Fruit fly (Drosophila melanogaster) whole organism, embryonic: ENCODE data around the gene CG32248.

Experiments
- Bteb2 ChIP-seq: fragments of 200-800 bp; sonication (Bioruptor generic); optimal IDR thresholded peaks from 2 replicates; lab custom pipeline; 2016; ENCODE audit warnings: missing biosample characterization, missing genetic modification characterization
- CG10274 ChIP-seq: fragments of 200-800 bp; sonication (Bioruptor generic); optimal IDR thresholded peaks from 3 replicates; lab custom pipeline; 2017; ENCODE audit warnings: missing biosample characterization, mild to moderate bottlenecking, missing genetic modification characterization
- CG13424 ChIP-seq: fragments of 200-800 bp; sonication (Bioruptor generic); optimal IDR thresholded peaks from 2 replicates; lab custom pipeline; 2019; ENCODE audit warnings: missing biosample characterization, mild to moderate bottlenecking, missing genetic modification characterization, moderate library complexity
- CG14667 ChIP-seq: fragments of 200-800 bp; sonication (Bioruptor generic); IDR thresholded peaks from 2 replicates; pipeline ENCODE4 v1.3.6; 2022; ENCODE audit warnings: missing biosample characterization, missing genetic modification characterization
- CG15073 ChIP-seq: fragments of 200-800 bp; sonication (Bioruptor generic); optimal IDR thresholded peaks from 2 replicates; lab custom pipeline; 2016; ENCODE audit warnings: missing biosample characterization, missing genetic modification characterization
- CG2129 ChIP-seq: fragments of 200-800 bp; sonication (Bioruptor generic); IDR thresholded peaks from 2 replicates; pipeline ENCODE4 v1.3.6; 2022; ENCODE audit warnings: missing biosample characterization, missing genetic modification characterization; ENCODE audit not compliant: partially characterized antibody
- CG2678 ChIP-seq: fragments of 200-800 bp; sonication (Bioruptor generic); optimal IDR thresholded peaks from 3 replicates; lab custom pipeline; 2019; ENCODE audit warnings: missing biosample characterization, mild to moderate bottlenecking, missing genetic modification characterization, moderate library complexity
- CG31441 ChIP-seq: fragments of 200-800 bp; sonication (Bioruptor generic); IDR thresholded peaks from 2 replicates; pipeline ENCODE4 v1.3.6; 2022; ENCODE audit warnings: missing biosample characterization, missing genetic modification characterization
- CG32772 ChIP-seq: fragments of 200-800 bp; sonication (Bioruptor generic); IDR thresholded peaks from 2 replicates; pipeline ENCODE4 v1.3.6; 2022; ENCODE audit warnings: missing biosample characterization, missing genetic modification characterization
- CG3838 ChIP-seq: fragments of 200-800 bp; sonication (Bioruptor generic); optimal IDR thresholded peaks from 3 replicates; lab custom pipeline; 2016; ENCODE audit warnings: missing biosample characterization, missing genetic modification characterization
- CG4360 ChIP-seq: fragments of 200-800 bp; sonication (Bioruptor generic); IDR thresholded peaks from 2 replicates; pipeline ENCODE4 v1.3.6; 2022; ENCODE audit warnings: missing biosample characterization, missing genetic modification characterization
- CG43689 ChIP-seq: fragments of 200-800 bp; sonication (Bioruptor generic); IDR thresholded peaks from 2 replicates; pipeline ENCODE4 v1.3.6; 2022; ENCODE audit warnings: missing biosample characterization, missing genetic modification characterization
- CG4404 ChIP-seq: fragments of 200-800 bp; sonication (Bioruptor generic); IDR thresholded peaks from 2 replicates; pipeline ENCODE4 v1.3.6; 2022; ENCODE audit warnings: missing biosample characterization, missing genetic modification characterization
- CG5180 ChIP-seq: fragments of 200-800 bp; sonication (Bioruptor generic); optimal IDR thresholded peaks from 3 replicates; lab custom pipeline; 2017; ENCODE audit warnings: missing biosample characterization, missing genetic modification characterization, mild to moderate bottlenecking, moderate library complexity, missing genetic modification reagents
- CG8765 ChIP-seq: fragments of 200-800 bp; sonication (Bioruptor generic); IDR thresholded peaks from 2 replicates; pipeline ENCODE4 v1.3.6; 2022; ENCODE audit warnings: missing biosample characterization, missing genetic modification characterization
- CG8924 ChIP-seq: fragments of 200-800 bp; optimal IDR thresholded peaks from 3 replicates; lab custom pipeline; 2019; ENCODE audit warnings: missing biosample characterization, mild to moderate bottlenecking, missing genetic modification characterization, moderate library complexity
- CG9727 ChIP-seq: fragments of 200-800 bp; sonication (Bioruptor generic); optimal IDR thresholded peaks from 3 replicates; lab custom pipeline; 2017; ENCODE audit warnings: missing biosample characterization, mild to moderate bottlenecking, missing genetic modification characterization
- CG9817 ChIP-seq: fragments of 200-800 bp; sonication (Bioruptor generic); optimal IDR thresholded peaks from 2 replicates; lab custom pipeline; 2018; ENCODE audit warnings: missing biosample characterization, mild to moderate bottlenecking, missing genetic modification characterization, moderate library complexity
- ERR ChIP-seq: fragments of 200-800 bp; sonication (Bioruptor generic); optimal IDR thresholded peaks from 2 replicates; lab custom pipeline; 2016; ENCODE audit warnings: missing biosample characterization, missing genetic modification characterization
- Gug ChIP-seq: fragments of 200-800 bp; sonication (Bioruptor generic); IDR thresholded peaks from 4 replicates; pipeline ENCODE4 v1.3.6; 2022; ENCODE audit warnings: missing biosample characterization, missing genetic modification characterization
- HmgZ ChIP-seq: fragments of 200-800 bp; sonication (Bioruptor generic); optimal IDR thresholded peaks from 2 replicates; lab custom pipeline; 2018; ENCODE audit warnings: missing biosample characterization, mild to moderate bottlenecking, missing genetic modification characterization
- Lpt ChIP-seq: fragments of >200 bp; optimal IDR thresholded peaks from 2 replicates; lab custom pipeline; 2018; ENCODE audit warnings: missing biosample characterization, missing genetic modification characterization
- MESR4 ChIP-seq: fragments of 200-800 bp; sonication (Bioruptor generic); optimal IDR thresholded peaks from 2 replicates; lab custom pipeline; 2018; ENCODE audit warnings: missing biosample characterization, mild to moderate bottlenecking, missing genetic modification characterization, moderate library complexity
- Mes4 ChIP-seq: fragments of 200-800 bp; sonication (Bioruptor generic); optimal IDR thresholded peaks from 2 replicates; lab custom pipeline; 2016; ENCODE audit warnings: missing biosample characterization, missing genetic modification characterization
- NC2α ChIP-seq: fragments of 200-800 bp; sonication (Bioruptor generic); optimal IDR thresholded peaks from 2 replicates; lab custom pipeline; 2016; ENCODE audit warnings: missing biosample characterization, missing genetic modification characterization
- Neu2 ChIP-seq: fragments of 200-800 bp; sonication (Bioruptor generic); optimal IDR thresholded peaks from 3 replicates; lab custom pipeline; 2016; ENCODE audit warnings: missing biosample characterization, missing genetic modification characterization, borderline replicate concordance
- Nf-YC ChIP-seq: fragments of 200-800 bp; optimal IDR thresholded peaks from 3 replicates; lab custom pipeline; 2019; ENCODE audit warnings: missing biosample characterization, mild to moderate bottlenecking, missing genetic modification characterization, moderate library complexity
- Pdp1 ChIP-seq, 2 experiments: fragments of 200-800 bp; sonication (Bioruptor generic); optimal IDR thresholded peaks; 3 replicates each; lab custom pipeline; 2016; ENCODE audit warnings: missing biosample characterization in 2 of 2, missing genetic modification characterization in 2 of 2, mild to moderate bottlenecking in 1 of 2, moderate library complexity in 1 of 2
- Ptx1 ChIP-seq: fragments of 200-800 bp; sonication (Bioruptor generic); IDR thresholded peaks from 2 replicates; pipeline ENCODE4 v1.3.6; 2022; ENCODE audit warnings: missing biosample characterization, missing genetic modification characterization
- Ravus ChIP-seq: fragments of 200-800 bp; sonication (Bioruptor generic); IDR thresholded peaks from 2 replicates; pipeline ENCODE4 v1.3.6; 2022; ENCODE audit warnings: missing biosample characterization, missing genetic modification characterization
- Spps ChIP-seq: fragments of 200-800 bp; sonication (Bioruptor generic); optimal IDR thresholded peaks from 2 replicates; lab custom pipeline; 2018; ENCODE audit warnings: missing biosample characterization, mild to moderate bottlenecking, missing genetic modification characterization
- Sry-β ChIP-seq: fragments of 200-800 bp; sonication (Bioruptor generic); optimal IDR thresholded peaks from 2 replicates; lab custom pipeline; 2018; ENCODE audit warnings: missing biosample characterization, mild to moderate bottlenecking, missing genetic modification characterization, moderate library complexity
- Stat92E ChIP-seq, 3 experiments: fragments of >200 bp in 2 of 3; fragments of 200-800 bp in 1 of 3; sonication (Bioruptor generic) in 1 of 3; optimal IDR thresholded peaks; 2 replicates each; lab custom pipeline; 2017 to 2019; ENCODE audit warnings: missing biosample characterization in 3 of 3, missing genetic modification characterization in 3 of 3, mild to moderate bottlenecking in 1 of 3, moderate library complexity in 1 of 3
- Usf ChIP-seq: fragments of 200-800 bp; sonication (Bioruptor generic); optimal IDR thresholded peaks from 2 replicates; lab custom pipeline; 2017; ENCODE audit warnings: missing genotype, missing biosample characterization, missing genetic modification characterization
- Xbp1 ChIP-seq: fragments of 200-800 bp; sonication (Bioruptor generic); optimal IDR thresholded peaks from 3 replicates; lab custom pipeline; 2016; ENCODE audit warnings: missing biosample characterization, mild to moderate bottlenecking, missing genetic modification characterization
- ash1 ChIP-seq: fragments of 200-800 bp; sonication (Bioruptor generic); optimal IDR thresholded peaks from 2 replicates; lab custom pipeline; 2018; ENCODE audit warnings: missing biosample characterization, mild to moderate bottlenecking, missing genetic modification characterization
- az2 ChIP-seq: fragments of 200-800 bp; sonication (Bioruptor generic); optimal IDR thresholded peaks from 3 replicates; lab custom pipeline; 2016; ENCODE audit warnings: missing biosample characterization, missing genetic modification characterization
- bab2 ChIP-seq: fragments of 200-800 bp; sonication (Bioruptor generic); optimal IDR thresholded peaks from 2 replicates; lab custom pipeline; 2016; ENCODE audit warnings: missing biosample characterization, missing genetic modification characterization
- croc ChIP-seq: fragments of 200-800 bp; sonication (Bioruptor generic); conservative IDR thresholded peaks from 3 replicates; pipeline ENCODE4 v1.3.6; 2022; ENCODE audit warnings: missing biosample characterization, missing genetic modification characterization
- danr ChIP-seq: fragments of 200-800 bp; sonication (Bioruptor generic); IDR thresholded peaks from 2 replicates; pipeline ENCODE4 v1.3.6; 2022; ENCODE audit warnings: missing biosample characterization, missing genetic modification characterization
- esg ChIP-seq: fragments of 200-800 bp; sonication (Bioruptor generic); conservative IDR thresholded peaks from 2 replicates; pipeline ENCODE4 v1.3.6; 2022; ENCODE audit warnings: missing biosample characterization, missing genetic modification characterization
- grau ChIP-seq: fragments of 200-800 bp; optimal IDR thresholded peaks from 3 replicates; lab custom pipeline; 2019; ENCODE audit warnings: missing biosample characterization, mild to moderate bottlenecking, missing genetic modification characterization, moderate library complexity
- inv ChIP-seq: fragments of 200-800 bp; sonication (Bioruptor generic); IDR thresholded peaks from 2 replicates; pipeline ENCODE4 v1.3.6; 2022; ENCODE audit warnings: missing biosample characterization, missing genetic modification characterization; ENCODE audit not compliant: partially characterized antibody
- nerfin-2 ChIP-seq: fragments of 200-800 bp; sonication (Bioruptor generic); IDR thresholded peaks from 2 replicates; pipeline ENCODE4 v1.3.6; 2022; ENCODE audit warnings: missing biosample characterization, missing genetic modification characterization; ENCODE audit not compliant: partially characterized antibody
- pho ChIP-seq: fragments of 200-800 bp; sonication (Bioruptor generic); optimal IDR thresholded peaks from 2 replicates; lab custom pipeline; 2016; ENCODE audit warnings: missing biosample characterization, missing genetic modification characterization
- pros ChIP-seq: fragments of 200-800 bp; sonication (Bioruptor generic); optimal IDR thresholded peaks from 3 replicates; lab custom pipeline; 2019; ENCODE audit warnings: missing biosample characterization, mild to moderate bottlenecking, missing genetic modification characterization, moderate library complexity
- run ChIP-seq: fragments of 200-800 bp; sonication (Bioruptor generic); optimal IDR thresholded peaks from 3 replicates; lab custom pipeline; 2018; ENCODE audit warnings: missing biosample characterization, mild to moderate bottlenecking, missing genetic modification characterization
- salm ChIP-seq: fragments of 200-800 bp; sonication (Bioruptor generic); optimal IDR thresholded peaks from 2 replicates; lab custom pipeline; 2018; ENCODE audit warnings: missing biosample characterization, mild to moderate bottlenecking, missing genetic modification characterization
- sob ChIP-seq: fragments of 200-800 bp; sonication (Bioruptor generic); IDR thresholded peaks from 2 replicates; pipeline ENCODE4 v1.3.6; 2022; ENCODE audit warnings: missing biosample characterization, missing genetic modification characterization
- tin ChIP-seq: fragments of 200-800 bp; sonication (Bioruptor generic); optimal IDR thresholded peaks from 3 replicates; lab custom pipeline; 2016; ENCODE audit warnings: missing biosample characterization, missing genetic modification characterization
- vnd ChIP-seq: fragments of 200-800 bp; sonication (Bioruptor generic); IDR thresholded peaks from 3 replicates; pipeline ENCODE4 v1.3.6; 2022; ENCODE audit warnings: missing biosample characterization, missing genetic modification characterization; ENCODE audit not compliant: partially characterized antibody
- z ChIP-seq: fragments of 200-800 bp; sonication (Bioruptor generic); IDR thresholded peaks from 3 replicates; pipeline ENCODE4 v1.3.6; 2022; ENCODE audit warnings: missing biosample characterization, missing genetic modification characterization

The CG32248 gene

DNA sequence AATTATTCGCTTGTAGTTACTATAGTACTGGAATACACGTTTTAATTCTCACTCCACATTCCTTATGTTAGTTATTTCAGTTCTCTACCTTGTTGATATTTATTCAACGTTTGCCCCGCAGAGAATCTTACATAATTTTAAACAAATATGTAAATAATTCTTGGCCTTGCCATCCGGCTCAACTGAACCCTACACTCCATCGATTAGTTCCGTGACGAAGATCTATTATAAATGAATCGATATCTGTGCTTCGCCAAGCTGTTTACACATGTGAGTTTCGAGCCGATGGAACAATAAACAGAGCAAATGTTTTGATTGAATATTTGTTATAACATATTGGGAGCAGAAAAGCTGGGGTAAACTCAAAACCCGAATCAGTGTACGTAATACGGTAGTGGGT lies 50.3 kb downstream of the CG32248 start (continued):
- no peak for TF ChIP-seq CG4360 (GFP tag; lab: Robert Waterston, UW)
- TF ChIP-seq CG13424 (tag; lab: Kevin White, UChicago): no peak
- TF ChIP-seq CG5180 (GFP tag; lab: Kevin White, UChicago): no peak
- no peak for TF ChIP-seq Pdp1 (GFP tag; optimal IDR thresholded peaks at IDR 0.05; lab: Kevin White, UChicago)
- TF ChIP-seq croc (GFP tag; lab: Robert Waterston, UW): no peak
- no peak for TF ChIP-seq CG32772
- TF ChIP-seq CG4404 (GFP tag; lab: Robert Waterston, UW): no peak
- no peak for TF ChIP-seq bab2 (GFP tag; lab: Kevin White, UChicago)
- no peak for TF ChIP-seq tin (GFP tag; lab: Kevin White, UChicago)
- TF ChIP-seq Nf-YC (tag; lab: Kevin White, UChicago): no peak
- peak; percentile 19 for TF ChIP-seq grau (tag; lab: Kevin White, UChicago)
- TF ChIP-seq CG9727 (GFP tag; lab: Kevin White, UChicago): no peak
- no peak for TF ChIP-seq MESR4 (GFP tag; lab: Kevin White, UChicago)
- no peak for TF ChIP-seq az2 (GFP tag; lab: Kevin White, UChicago)
- TF ChIP-seq esg (GFP tag; lab: Robert Waterston, UW): no peak
- TF ChIP-seq Mes4 (GFP tag; lab: Kevin White, UChicago): no peak
- no peak for TF ChIP-seq Spps (tag; lab: Kevin White, UChicago)
- TF ChIP-seq CG3838: no peak
- TF ChIP-seq Gug (GFP tag; lab: Robert Waterston, UW): no peak
- TF ChIP-seq z (GFP tag; lab: Robert Waterston, UW): no peak
- TF ChIP-seq CG9817: peak; percentile 26
- TF ChIP-seq ash1 (GFP tag; lab: Kevin White, UChicago): no peak
- no peak for TF ChIP-seq pho (GFP tag; lab: Kevin White, UChicago)
- TF ChIP-seq vnd (GFP tag; lab: Robert Waterston, UW): no peak
- TF ChIP-seq CG31441 (GFP tag; lab: Robert Waterston, UW): no peak
- TF ChIP-seq CG14667 (GFP tag; lab: Robert Waterston, UW): peak; percentile 15; the same call in 1 of the 2 replicates
- no peak for TF ChIP-seq CG8924 (tag; lab: Kevin White, UChicago)
- no peak for TF ChIP-seq Sry-β (GFP tag; lab: Kevin White, UChicago)
- TF ChIP-seq salm (tag; lab: Kevin White, UChicago): no peak
- no peak for TF ChIP-seq Usf (GFP tag; lab: Kevin White, UChicago)
- no peak for TF ChIP-seq CG15073 (GFP tag; lab: Kevin White, UChicago)
- TF ChIP-seq Ravus: no peak
- no peak for TF ChIP-seq Xbp1 (GFP tag; lab: Kevin White, UChicago)
- TF ChIP-seq CG8765 (GFP tag; lab: Robert Waterston, UW): no peak
- no peak for TF ChIP-seq nerfin-2 (GFP tag; lab: Robert Waterston, UW)
- TF ChIP-seq CG2129 (GFP tag; lab: Robert Waterston, UW): no peak
- no peak for TF ChIP-seq Neu2 (GFP tag; lab: Kevin White, UChicago)
- TF ChIP-seq ERR (GFP tag; lab: Kevin White, UChicago): no peak
- peak; percentile 62 for TF ChIP-seq CG2678 (tag; lab: Kevin White, UChicago)
- no peak for TF ChIP-seq Ptx1 (GFP tag; lab: Robert Waterston, UW)
- no peak for TF ChIP-seq pros (GFP tag; lab: Kevin White, UChicago)
- TF ChIP-seq HmgZ: peak; percentile 3
- TF ChIP-seq NC2α (GFP tag; lab: Kevin White, UChicago): no peak
- TF ChIP-seq Stat92E (GFP tag; optimal IDR thresholded peaks at IDR 0.05; lab: Kevin White, UChicago): no peak
- no peak for TF ChIP-seq danr (GFP tag; lab: Robert Waterston, UW)
- TF ChIP-seq Bteb2 (GFP tag; lab: Kevin White, UChicago): peak; percentile 27
- no peak for TF ChIP-seq CG10274 (GFP tag; lab: Kevin White, UChicago)
- TF ChIP-seq sob: peak; percentile 72
- no peak for TF ChIP-seq inv (GFP tag; lab: Robert Waterston, UW)
- TF ChIP-seq run (tag; lab: Kevin White, UChicago): no peak
- TF ChIP-seq Lpt (GFP tag; lab: Kevin White, UChicago): no peak
- no peak for TF ChIP-seq CG43689
